Worm (Caenorhabditis elegans) whole organism, L4 larva: Measurements from ENCODE around the gene F46C5.10.

Experiments used
- D1046.2 ChIP-seq: fragments of 200-800 bp; sonication (Bioruptor generic); IDR thresholded peaks from 2 replicates; pipeline ENCODE4 v1.3.6; 2022; ENCODE audit warnings: missing genetic modification characterization, missing compliant biosample characterization
- F37D6.2 ChIP-seq: sonication (generic microtip); optimal IDR thresholded peaks from 2 replicates; lab custom pipeline; 2016; ENCODE audit warnings: mild to moderate bottlenecking, missing genetic modification characterization, missing compliant biosample characterization
- T20F7.1 ChIP-seq: fragments of 200-800 bp; sonication (Bioruptor generic); optimal IDR thresholded peaks from 2 replicates; lab custom pipeline; 2018; ENCODE audit warnings: mild to moderate bottlenecking, missing genetic modification characterization, missing compliant biosample characterization
- Y48G9A.11 ChIP-seq: fragments of 200-800 bp; sonication (Bioruptor generic); IDR thresholded peaks from 2 replicates; pipeline ENCODE4 v1.3.6; 2022; ENCODE audit warnings: missing genetic modification reagents, missing genetic modification characterization, missing compliant biosample characterization
- Y75B8A.6 ChIP-seq: fragments of 200-800 bp; sonication (Bioruptor generic); IDR thresholded peaks from 2 replicates; pipeline ENCODE4 v1.3.6; 2022; ENCODE audit warnings: missing genetic modification reagents, missing genetic modification characterization, missing compliant biosample characterization
- ZK337.2 ChIP-seq: fragments of 200-800 bp; sonication (Bioruptor generic); IDR thresholded peaks from 2 replicates; pipeline ENCODE4 v1.3.6; 2022; ENCODE audit warnings: missing genetic modification reagents, missing genetic modification characterization, missing compliant biosample characterization
- ceh-28 ChIP-seq: fragments of 150-350 bp; optimal IDR thresholded peaks from 2 replicates; lab custom pipeline; 2014; ENCODE audit warnings: missing biosample characterization, missing genetic modification reagents, missing genetic modification characterization
- ces-1 ChIP-seq: fragments of 150-350 bp; sonication (generic microtip); optimal IDR thresholded peaks from 4 replicates; lab custom pipeline; 2014; ENCODE audit warnings: missing biosample characterization, missing genetic modification reagents, missing genetic modification characterization
- cey-2 ChIP-seq: sonication (generic microtip); optimal IDR thresholded peaks from 3 replicates; lab custom pipeline; 2017; ENCODE audit warnings: missing genetic modification characterization, mild to moderate bottlenecking, missing compliant biosample characterization, antibody characterized with exemption, borderline replicate concordance; ENCODE audit not compliant: insufficient read depth
- ctbp-1 ChIP-seq: fragments of 200-800 bp; sonication (Bioruptor generic); IDR thresholded peaks from 2 replicates; pipeline ENCODE4 v1.3.6; 2022; ENCODE audit warnings: missing genetic modification reagents, missing genetic modification characterization, missing compliant biosample characterization
- daf-16 ChIP-seq, 3 experiments: sonication (generic microtip); optimal IDR thresholded peaks; 2 replicates each; lab custom pipeline; 2016 to 2017; ENCODE audit warnings: missing genetic modification characterization in 3 of 3, missing genetic modification reagents in 3 of 3, mild to moderate bottlenecking in 2 of 3, missing compliant biosample characterization in 2 of 3, missing biosample characterization in 1 of 3, moderate library complexity in 1 of 3
- dmd-6 ChIP-seq: fragments of 200-800 bp; sonication (Bioruptor generic); IDR thresholded peaks from 2 replicates; pipeline ENCODE4 v1.3.6; 2022; ENCODE audit warnings: missing genetic modification reagents, missing genetic modification characterization, missing compliant biosample characterization
- dmd-8 ChIP-seq: fragments of 200-800 bp; sonication (Bioruptor generic); IDR thresholded peaks from 2 replicates; pipeline ENCODE4 v1.3.6; 2022; ENCODE audit warnings: missing genetic modification characterization, missing compliant biosample characterization
- duxl-1 ChIP-seq: sonication (generic microtip); optimal IDR thresholded peaks from 2 replicates; lab custom pipeline; 2016; ENCODE audit warnings: mild to moderate bottlenecking, missing genetic modification characterization, moderate library complexity, missing compliant biosample characterization; ENCODE audit not compliant: poor library complexity
- dve-1 ChIP-seq: sonication (generic microtip); optimal IDR thresholded peaks from 2 replicates; lab custom pipeline; 2017; ENCODE audit warnings: antibody characterized with exemption, mild to moderate bottlenecking, missing genetic modification characterization, missing compliant biosample characterization; ENCODE audit not compliant: insufficient read depth
- fkh-10 ChIP-seq: fragments of 150-350 bp; optimal IDR thresholded peaks from 2 replicates; lab custom pipeline; 2014; ENCODE audit warnings: missing biosample characterization, missing genetic modification reagents, missing genetic modification characterization
- fos-1 ChIP-seq: fragments of 150-350 bp; optimal IDR thresholded peaks from 2 replicates; lab custom pipeline; 2014; ENCODE audit warnings: missing biosample characterization, missing genetic modification characterization
- gei-8 ChIP-seq: fragments of 200-800 bp; sonication (Bioruptor generic); optimal IDR thresholded peaks from 2 replicates; lab custom pipeline; 2018; ENCODE audit warnings: mild to moderate bottlenecking, missing genetic modification characterization, missing compliant biosample characterization
- hmg-1.1 ChIP-seq: fragments of 200-800 bp; sonication (Bioruptor generic); IDR thresholded peaks from 2 replicates; pipeline ENCODE4 v1.3.6; 2022; ENCODE audit warnings: missing genetic modification reagents, missing genetic modification characterization, missing compliant biosample characterization
- jun-1 ChIP-seq: fragments of 150-350 bp; optimal IDR thresholded peaks from 2 replicates; lab custom pipeline; 2014; ENCODE audit warnings: missing biosample characterization, missing genetic modification reagents, missing genetic modification characterization
- lin-13 ChIP-seq: fragments of 150-350 bp; optimal IDR thresholded peaks from 2 replicates; lab custom pipeline; 2014; ENCODE audit warnings: missing biosample characterization, missing genetic modification reagents, missing genetic modification characterization
- lsy-2 ChIP-seq, 2 experiments: fragments of 150-350 bp in 1 of 2; sonication (generic microtip) in 1 of 2; optimal IDR thresholded peaks; 2 replicates each; lab custom pipeline; 2014 to 2017; ENCODE audit warnings: missing biosample characterization in 2 of 2, missing genetic modification characterization in 2 of 2
- madf-9 ChIP-seq: fragments of 200-800 bp; sonication (Bioruptor generic); conservative IDR thresholded peaks from 2 replicates; pipeline ENCODE4 v1.3.6; 2022; ENCODE audit warnings: missing genetic modification reagents, missing genetic modification characterization, missing compliant biosample characterization
- mdt-29 ChIP-seq: fragments of 200-800 bp; sonication (Bioruptor generic); IDR thresholded peaks from 2 replicates; pipeline ENCODE4 v1.3.6; 2022; ENCODE audit warnings: missing genetic modification reagents, missing genetic modification characterization, missing compliant biosample characterization
- mep-1 ChIP-seq: fragments of 150-350 bp; sonication (generic microtip); optimal IDR thresholded peaks from 3 replicates; lab custom pipeline; 2014; ENCODE audit warnings: missing biosample characterization, missing genetic modification characterization
- mes-2 ChIP-seq: sonication (generic microtip); optimal IDR thresholded peaks from 2 replicates; lab custom pipeline; 2016; ENCODE audit warnings: missing genotype, mild to moderate bottlenecking, missing genetic modification characterization, missing compliant biosample characterization; ENCODE audit not compliant: poor library complexity, severe bottlenecking
- nhr-10 ChIP-seq: fragments of 150-350 bp; optimal IDR thresholded peaks from 2 replicates; lab custom pipeline; 2014; ENCODE audit warnings: missing biosample characterization, missing genetic modification characterization
- nhr-111 ChIP-seq: fragments of 200-800 bp; sonication (Bioruptor generic); optimal IDR thresholded peaks from 2 replicates; lab custom pipeline; 2018; ENCODE audit warnings: mild to moderate bottlenecking, missing genetic modification characterization, missing compliant biosample characterization
- nhr-237 ChIP-seq: sonication (generic microtip); optimal IDR thresholded peaks from 2 replicates; lab custom pipeline; 2017; ENCODE audit warnings: missing biosample characterization, missing genetic modification characterization
- nhr-41 ChIP-seq: fragments of 200-800 bp; sonication (Bioruptor generic); IDR thresholded peaks from 2 replicates; pipeline ENCODE4 v1.3.6; 2022; ENCODE audit warnings: missing genetic modification reagents, missing genetic modification characterization, missing compliant biosample characterization
- nhr-42 ChIP-seq: fragments of 200-800 bp; sonication (Bioruptor generic); IDR thresholded peaks from 2 replicates; pipeline ENCODE4 v1.3.6; 2022; ENCODE audit warnings: missing genetic modification characterization, missing compliant biosample characterization
- pqm-1 ChIP-seq: sonication (generic microtip); optimal IDR thresholded peaks from 2 replicates; lab custom pipeline; 2017; ENCODE audit warnings: missing biosample characterization, missing genetic modification characterization
- sdz-12 ChIP-seq: fragments of 200-800 bp; sonication (Bioruptor generic); optimal IDR thresholded peaks from 2 replicates; lab custom pipeline; 2018; ENCODE audit warnings: mild to moderate bottlenecking, missing genetic modification characterization, missing compliant biosample characterization
- tag-97 ChIP-seq: fragments of 200-800 bp; sonication (Bioruptor generic); IDR thresholded peaks from 2 replicates; pipeline ENCODE4 v1.3.6; 2022; ENCODE audit warnings: missing genetic modification characterization, missing compliant biosample characterization
- unc-39 ChIP-seq: sonication (generic microtip); optimal IDR thresholded peaks from 2 replicates; lab custom pipeline; 2017; ENCODE audit warnings: missing biosample characterization, missing genetic modification characterization
- vab-7 ChIP-seq: fragments of 200-800 bp; sonication (Bioruptor generic); IDR thresholded peaks from 2 replicates; pipeline ENCODE4 v1.3.6; 2022; ENCODE audit warnings: missing genetic modification reagents, missing genetic modification characterization, missing compliant biosample characterization
- zag-1 ChIP-seq: fragments of 150-350 bp; optimal IDR thresholded peaks from 2 replicates; lab custom pipeline; 2014; ENCODE audit warnings: missing biosample characterization, missing genetic modification characterization
- zfp-2 ChIP-seq: sonication (generic microtip); optimal IDR thresholded peaks from 2 replicates; lab custom pipeline; 2016; ENCODE audit warnings: mild to moderate bottlenecking, missing genetic modification characterization, missing compliant biosample characterization
- ztf-7 ChIP-seq: fragments of 150-350 bp; optimal IDR thresholded peaks from 2 replicates; lab custom pipeline; 2014; ENCODE audit warnings: missing biosample characterization, missing genetic modification characterization

The F46C5.10 gene

DNA sequence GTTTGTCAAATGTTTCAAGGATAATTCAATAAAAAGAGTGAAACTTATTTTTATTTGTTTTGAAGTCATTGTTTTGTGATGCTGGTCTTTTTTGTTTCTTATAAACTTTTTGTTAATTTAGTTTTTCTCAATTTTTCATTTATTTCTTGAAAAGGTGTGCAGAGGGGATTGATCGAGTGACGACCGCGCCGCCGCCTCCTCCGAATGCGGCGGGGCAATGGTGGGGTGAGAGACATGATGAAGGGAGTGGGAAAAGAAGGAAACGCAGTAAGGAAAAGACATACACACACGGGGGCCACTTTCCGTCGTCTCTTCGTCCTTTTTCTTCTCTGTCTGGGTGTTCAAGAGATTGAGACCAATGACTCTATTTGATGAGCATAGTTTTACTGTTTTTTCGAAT is 49.5 kb downstream of the F46C5.10 start (continued):
- no peak for TF ChIP-seq tag-97
- no peak for TF ChIP-seq nhr-111 (GFP tag; lab: Kevin White, UChicago)
- no peak for TF ChIP-seq nhr-42 (GFP tag; lab: Robert Waterston, UW)
- TF ChIP-seq F37D6.2 (tag; lab: Kevin White, UChicago), result no peak
- no peak for TF ChIP-seq ZK337.2 (GFP tag; lab: Robert Waterston, UW)
- TF ChIP-seq nhr-10 (tag; lab: Kevin White, UChicago), result no peak
- no peak for TF ChIP-seq Y48G9A.11 (GFP tag; lab: Robert Waterston, UW)
- peak; percentile 25 for TF ChIP-seq dve-1 (tag; lab: Kevin White, UChicago)
- TF ChIP-seq mes-2 (tag; lab: Kevin White, UChicago), result peak; percentile 54
- TF ChIP-seq ztf-7, result no peak
- no peak for TF ChIP-seq ceh-28 (tag; lab: Kevin White, UChicago)
- no peak for TF ChIP-seq vab-7 (GFP tag; lab: Robert Waterston, UW)
- TF ChIP-seq pqm-1 (tag; lab: Kevin White, UChicago), result peak; percentile 3
- TF ChIP-seq jun-1, result no peak
- TF ChIP-seq mep-1 (tag; lab: Kevin White, UChicago), result peak; percentile 48
- TF ChIP-seq Y75B8A.6 (GFP tag; lab: Robert Waterston, UW), result no peak
- no peak for TF ChIP-seq gei-8 (GFP tag; lab: Kevin White, UChicago)
- TF ChIP-seq daf-16 (GFP tag; optimal IDR thresholded peaks at IDR 0.05; lab: Kevin White, UChicago), result no peak
- TF ChIP-seq daf-16 (tag; optimal IDR thresholded peaks at IDR 0.05; lab: Kevin White, UChicago), result peak; percentile 11
- TF ChIP-seq zag-1 (tag; lab: Kevin White, UChicago), result no peak
- no peak for TF ChIP-seq zfp-2
- no peak for TF ChIP-seq T20F7.1 (GFP tag; lab: Kevin White, UChicago)
- no peak for TF ChIP-seq duxl-1 (tag; lab: Kevin White, UChicago)
- TF ChIP-seq fkh-10 (GFP tag; lab: Kevin White, UChicago), result no peak
- TF ChIP-seq nhr-41 (GFP tag; lab: Robert Waterston, UW), result no peak
- no peak for TF ChIP-seq lin-13
- no peak for TF ChIP-seq fos-1 (tag; lab: Kevin White, UChicago)
- TF ChIP-seq hmg-1.1 (GFP tag; lab: Robert Waterston, UW), result peak; percentile 65
- TF ChIP-seq madf-9 (GFP tag; lab: Robert Waterston, UW), result 0 out of 2 replicates have a peak, but pooled peaks have one; percentile 4
- TF ChIP-seq unc-39 (tag; lab: Kevin White, UChicago), result no peak
- no peak for TF ChIP-seq ces-1
- TF ChIP-seq D1046.2, result no peak
- no peak for TF ChIP-seq ctbp-1
- no peak for TF ChIP-seq nhr-237
- TF ChIP-seq dmd-8 (GFP tag; lab: Robert Waterston, UW), result no peak
- TF ChIP-seq dmd-6 (GFP tag; lab: Robert Waterston, UW), result peak; percentile 27; the same call in 1 of the 2 replicates
- no peak for TF ChIP-seq sdz-12
- TF ChIP-seq lsy-2 (tag; optimal IDR thresholded peaks at IDR 0.05; lab: Kevin White, UChicago), result peak in 1 of 2 experiments; percentile 32
- no peak for TF ChIP-seq mdt-29 (GFP tag; lab: Robert Waterston, UW)
- no peak for TF ChIP-seq cey-2 (tag; lab: Kevin White, UChicago)
- TF ChIP-seq, all 104 proteins: peak for 13
